Worm (Caenorhabditis elegans) whole organism, dauer: ENCODE data around the gene bath-19.
"Not testable (repeated sequence)": the region's sequence is repeated elsewhere in the genome, so short reads cannot be mapped to it uniquely, and the experiment has no call there.

Experiments used
- unc-62 ChIP-seq: sonication (generic microtip); optimal IDR thresholded peaks from 2 replicates; lab custom pipeline; 2017; ENCODE audit warnings: missing biosample characterization, missing genetic modification reagents, missing genetic modification characterization

The bath-19 gene

DNA sequence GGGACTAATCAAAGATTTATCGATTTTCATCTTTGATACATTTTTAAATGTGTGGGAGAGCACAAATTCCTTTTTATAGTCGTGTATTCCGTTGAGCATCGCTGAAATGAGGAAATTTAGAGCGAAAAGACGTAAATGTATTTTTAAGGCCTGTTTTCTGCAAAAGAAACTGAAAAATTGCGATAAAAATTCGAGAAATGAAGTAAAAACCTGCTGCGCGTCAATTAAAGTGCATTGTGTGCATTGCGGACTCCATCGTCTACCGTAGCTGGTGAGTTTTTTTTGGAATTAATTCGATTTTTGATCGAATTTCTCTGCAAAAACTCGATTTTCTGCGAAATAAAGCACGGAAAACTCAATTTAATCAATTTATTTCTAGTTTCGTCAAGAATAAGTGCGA lies at the start of gene bath-19:
bath-19 (minus strand) TSS at position 101 of the 400 bp plus-strand sequence.
- no peak for TF ChIP-seq unc-62 (GFP tag; lab: Kevin White, UChicago)

DNA sequence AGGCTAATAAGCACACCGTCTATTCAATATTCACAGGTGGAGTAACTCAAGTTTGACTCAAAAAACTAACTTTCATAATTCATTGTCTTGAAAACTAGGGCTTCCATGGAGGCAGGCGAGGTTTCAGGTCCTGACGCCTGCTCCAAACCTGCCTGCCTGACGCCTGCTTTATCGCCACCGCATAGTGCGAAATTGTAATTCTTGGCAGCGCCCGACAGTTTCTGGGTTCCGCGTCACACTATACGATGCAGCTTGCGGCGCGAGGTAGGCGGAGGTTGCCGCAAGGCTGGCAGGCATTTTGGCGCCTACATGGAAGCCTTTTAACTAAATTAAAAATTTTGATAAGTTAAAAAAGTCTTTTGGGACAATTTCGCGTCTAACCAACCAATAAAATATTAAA lies 48.0 kb upstream of the bath-19 start:
- no peak for TF ChIP-seq unc-62 (GFP tag; lab: Kevin White, UChicago)

- TF ChIP-seq unc-62 (GFP tag; lab: Kevin White, UChicago): no peak
Measured at ce11 chrII:2083726-2084179, 44.6 kb upstream of the bath-19 start, which contains the start of the genes T16A1.5 and fbxc-49. TSS of gene T16A1.5 (minus strand) at chrII:2083826. TSS of gene fbxc-49 (plus strand) at chrII:2084129.

DNA sequence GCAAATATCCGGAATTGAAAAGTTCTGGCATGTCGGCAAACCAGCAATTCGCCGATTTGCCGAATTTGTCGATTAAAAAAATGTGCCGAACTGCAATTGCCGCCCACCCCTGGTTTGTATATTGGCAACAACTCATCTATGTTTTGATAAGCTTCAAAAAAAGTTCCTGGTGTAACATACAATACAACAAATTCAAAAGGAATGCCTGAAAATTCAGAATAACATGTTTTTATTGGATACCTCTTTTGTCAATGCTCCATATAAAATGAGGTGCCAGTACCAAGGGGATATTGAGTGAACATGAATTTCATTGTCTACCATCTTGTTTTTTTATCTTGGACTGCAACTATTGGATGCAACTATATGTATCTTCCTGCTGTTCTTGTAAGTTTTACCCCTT lies 42.1 kb upstream of the bath-19 start, which contains the start of gene T16A1.4:
T16A1.4 (plus strand) TSS at position 301 of the 400 bp plus-strand sequence.
- TF ChIP-seq unc-62 (GFP tag; lab: Kevin White, UChicago): no peak

DNA sequence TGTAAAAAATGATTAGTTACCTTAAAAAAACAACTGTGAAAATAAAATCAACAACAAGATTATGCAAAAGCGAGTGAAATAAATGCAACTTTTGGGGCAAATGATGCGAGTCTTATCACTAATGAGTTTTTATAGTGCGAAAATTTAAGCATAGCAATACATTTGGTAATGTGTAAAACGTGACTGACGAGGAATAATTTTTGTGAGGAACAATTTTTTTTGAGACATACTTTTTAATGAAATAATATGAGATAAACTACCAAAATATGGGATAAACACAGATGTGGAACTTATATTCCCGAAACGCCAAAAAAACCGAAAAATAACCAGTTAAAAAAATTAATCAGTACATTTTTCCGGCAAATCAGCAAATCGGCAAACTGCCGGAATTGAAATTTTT lies 41.2 kb upstream of the bath-19 start, which contains the start of gene F07E5.9:
F07E5.9 (minus strand) TSS at position 101 of the 400 bp plus-strand sequence.
- no peak for TF ChIP-seq unc-62 (GFP tag; lab: Kevin White, UChicago)

DNA sequence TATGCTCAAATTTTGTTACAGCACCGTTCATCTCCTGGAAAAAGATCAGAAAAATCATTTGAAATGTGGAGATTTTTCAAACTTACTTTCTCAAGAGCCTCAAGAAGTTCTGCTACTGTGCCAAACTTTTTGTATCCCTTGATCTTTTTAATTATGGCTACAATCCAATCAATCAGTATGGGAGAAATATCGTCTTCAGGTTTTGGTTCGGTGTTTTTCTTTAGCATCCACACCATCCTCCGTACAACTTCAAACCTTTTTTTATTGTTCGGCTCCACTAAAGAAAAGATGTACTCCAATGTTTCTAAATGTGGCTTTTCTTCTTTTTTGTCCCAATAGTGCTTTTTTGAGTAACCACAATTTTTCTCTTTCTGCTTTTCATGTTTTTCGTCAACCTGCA lies 37.3 kb upstream of the bath-19 start:
- TF ChIP-seq unc-62 (GFP tag; lab: Kevin White, UChicago): no peak

DNA sequence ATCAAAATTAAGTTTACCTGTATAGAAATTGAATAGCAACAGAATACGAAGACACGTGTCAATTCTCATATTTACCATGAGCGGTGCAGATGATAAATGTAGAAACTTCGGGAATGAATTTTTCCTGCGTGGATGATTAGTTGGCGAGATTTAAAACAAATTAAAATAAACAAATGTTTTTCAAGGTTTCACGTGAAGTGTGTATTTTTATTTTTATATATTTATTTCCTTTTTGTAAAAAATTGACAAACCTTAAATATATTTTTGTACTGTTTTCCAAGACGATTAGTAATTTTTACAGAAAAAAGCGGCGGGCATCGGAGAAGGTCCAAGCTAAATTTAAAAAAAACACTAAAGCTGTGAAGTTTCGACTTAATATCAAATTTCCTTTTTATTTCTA lies 36.3 kb upstream of the bath-19 start, which contains the start of gene F07E5.8:
F07E5.8 (minus strand) TSS at position 101 of the 400 bp plus-strand sequence.
- no peak for TF ChIP-seq unc-62 (GFP tag; lab: Kevin White, UChicago)

- no peak for TF ChIP-seq unc-62 (GFP tag; lab: Kevin White, UChicago)
Measured at ce11 chrII:2071429-2071828, 32.2 kb upstream of the bath-19 start, which contains the start of gene F07E5.7. TSS of gene F07E5.7 (minus strand) at chrII:2071529.

DNA sequence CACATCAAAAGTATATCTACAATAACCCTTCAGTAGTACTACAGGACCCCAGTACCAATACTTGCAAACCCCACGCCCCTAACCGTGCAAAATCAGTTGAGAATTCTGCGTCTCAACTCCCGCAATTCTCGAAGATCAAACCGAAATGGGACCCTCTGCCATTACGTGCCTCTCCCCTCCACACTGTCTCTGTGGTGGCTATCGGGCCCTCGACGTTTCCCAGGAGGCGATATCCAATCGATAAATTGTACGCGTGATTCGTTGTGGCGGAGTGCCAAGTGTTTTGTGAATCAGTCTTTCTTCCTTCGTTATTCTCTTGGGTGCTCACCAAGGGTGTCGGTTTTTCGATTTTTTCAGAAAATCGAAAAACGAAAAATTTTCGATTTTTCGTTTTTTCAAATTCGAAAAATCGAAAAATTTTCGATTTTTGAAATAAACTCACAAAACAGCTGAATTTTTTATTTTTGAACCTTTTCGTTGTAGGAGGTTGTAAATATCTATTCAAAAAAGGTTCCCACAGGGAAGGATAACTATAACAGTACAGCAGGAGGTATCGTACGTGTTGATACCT lies 28.3 kb upstream of the bath-19 start, which contains the start of gene F07E5.12:
F07E5.12 (plus strand) TSS at position 521 of the 571 bp plus-strand sequence.
- not testable (repeated sequence) for TF ChIP-seq unc-62 (GFP tag; lab: Kevin White, UChicago)

DNA sequence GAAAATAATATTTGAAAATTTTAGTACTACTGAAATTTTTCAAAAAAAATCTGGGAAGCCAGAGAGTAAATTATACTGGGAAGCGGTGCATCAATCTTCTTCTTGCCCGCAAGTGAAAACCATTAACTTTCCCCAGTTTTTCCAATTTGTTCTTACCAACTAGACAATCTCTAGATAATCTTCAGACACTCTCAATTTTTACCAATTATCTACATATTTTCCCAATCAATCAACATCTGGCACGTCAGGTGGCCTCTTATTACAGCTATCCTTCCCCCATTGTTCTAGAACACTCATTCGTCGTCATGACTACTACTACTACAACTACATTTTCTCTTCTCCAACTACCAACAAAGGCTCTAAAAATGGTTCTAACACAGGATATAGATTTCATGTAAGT lies 25.3 kb upstream of the bath-19 start, which contains the start of gene fbxb-6:
fbxb-6 (plus strand) TSS at position 301 of the 400 bp plus-strand sequence.
- TF ChIP-seq unc-62 (GFP tag; lab: Kevin White, UChicago): no peak

DNA sequence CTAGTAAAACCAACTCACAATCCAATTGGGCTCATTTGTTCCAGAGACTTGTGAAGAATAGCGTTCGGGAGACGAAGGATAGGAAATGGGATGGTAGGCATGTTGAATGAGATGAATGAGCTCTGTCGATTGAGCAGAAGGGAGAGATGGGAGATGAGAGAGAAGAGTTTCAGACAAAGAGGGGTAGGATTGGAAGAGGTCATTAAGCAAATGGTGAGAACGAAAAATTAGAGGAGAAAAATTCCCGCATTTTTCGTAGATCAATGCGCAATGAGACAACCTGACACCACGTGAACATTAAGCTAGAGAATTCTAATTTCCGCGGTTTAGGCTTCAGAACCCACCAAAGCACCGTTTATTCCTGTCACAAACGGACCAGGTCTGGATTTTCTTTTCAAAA lies 24.8 kb upstream of the bath-19 start, which contains the start of gene F07E5.13:
F07E5.13 (minus strand) TSS at position 101 of the 400 bp plus-strand sequence.
- TF ChIP-seq unc-62 (GFP tag; lab: Kevin White, UChicago): no peak

DNA sequence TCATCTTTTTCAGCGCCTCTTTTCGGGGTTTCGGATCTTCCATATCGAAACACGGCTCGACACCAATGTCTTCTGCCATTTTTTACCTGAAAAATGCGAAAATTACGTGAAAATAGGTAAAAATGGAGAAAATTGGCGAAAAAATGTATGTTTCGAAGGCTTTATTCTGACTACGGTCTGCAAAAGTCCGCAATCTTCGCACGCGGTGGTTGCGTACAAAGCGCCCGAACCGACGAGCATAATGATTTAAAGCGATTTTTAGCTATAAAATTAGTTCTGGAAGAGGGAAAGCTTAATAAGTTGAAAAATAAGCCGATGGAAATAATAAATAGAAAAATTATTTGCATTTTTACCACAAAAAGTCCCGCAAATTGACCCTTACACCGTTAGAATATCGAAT lies 19.8 kb upstream of the bath-19 start, which contains the start of gene F07E5.5:
F07E5.5 (minus strand) TSS at position 86 of the 400 bp plus-strand sequence.
- TF ChIP-seq unc-62 (GFP tag; lab: Kevin White, UChicago): no peak

- TF ChIP-seq unc-62 (GFP tag; lab: Kevin White, UChicago): no peak
Measured at ce11 chrII:2051372-2051771, 12.2 kb upstream of the bath-19 start, which contains the start of gene fbxb-35. TSS of gene fbxb-35 (plus strand) at chrII:2051672.

- not testable (repeated sequence) for TF ChIP-seq unc-62 (GFP tag; lab: Kevin White, UChicago)
Measured at ce11 chrII:2046556-2046955, 7.4 kb upstream of the bath-19 start, which contains the start of gene math-1. TSS of gene math-1 (minus strand) at chrII:2046656.

ce11 chrII:2045505-2045904 lies 6.3 kb upstream of the bath-19 start, which contains the start of gene bath-24:
TSS of gene bath-24 (minus strand) at chrII:2045605.
- no peak for TF ChIP-seq unc-62 (GFP tag; lab: Kevin White, UChicago)

DNA sequence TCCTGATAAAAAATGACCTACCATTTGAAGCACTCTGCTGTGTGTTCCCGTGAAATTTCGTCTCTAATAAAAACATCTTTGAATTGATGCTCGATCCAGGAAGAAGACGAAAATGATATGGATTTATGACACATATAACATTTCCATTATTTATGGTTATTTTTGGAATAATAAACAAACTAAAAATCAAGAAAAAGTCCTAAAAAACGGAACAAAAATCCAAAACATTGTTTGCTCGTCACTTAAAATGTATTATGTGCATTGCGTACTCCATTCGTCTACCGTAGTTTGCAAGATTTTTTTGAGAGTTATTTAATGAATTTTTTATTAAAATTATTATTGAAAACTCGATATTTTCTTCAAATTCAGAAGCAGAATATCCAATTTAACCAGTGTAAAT lies 3.3 kb upstream of the bath-19 start, which contains the start of gene bath-20:
bath-20 (minus strand) TSS at position 101 of the 400 bp plus-strand sequence.
- TF ChIP-seq unc-62 (GFP tag; lab: Kevin White, UChicago): no peak
